Worm (Caenorhabditis elegans) whole organism, young adult: ENCODE results near the gene C31H1.1.

Source experiments
- D2030.7 ChIP-seq: fragments of 200-800 bp; sonication (Bioruptor generic); IDR thresholded peaks from 2 replicates; pipeline ENCODE4 v1.3.6; 2022; ENCODE audit warnings: missing genetic modification reagents, missing genetic modification characterization, missing compliant biosample characterization
- F37B4.10 ChIP-seq: fragments of 200-800 bp; sonication (Bioruptor generic); IDR thresholded peaks from 2 replicates; pipeline ENCODE4 v1.3.6; 2022; ENCODE audit warnings: missing genetic modification characterization, missing compliant biosample characterization
- F52B5.7 ChIP-seq: sonication (generic microtip); optimal IDR thresholded peaks from 2 replicates; lab custom pipeline; 2016; ENCODE audit warnings: mild to moderate bottlenecking, missing genetic modification characterization, missing compliant biosample characterization
- F55B11.4 ChIP-seq: sonication (generic microtip); optimal IDR thresholded peaks from 2 replicates; lab custom pipeline; 2016; ENCODE audit warnings: missing compliant biosample characterization, missing genetic modification characterization, borderline replicate concordance; ENCODE audit not compliant: insufficient read depth
- F57A8.1 ChIP-seq: fragments of 200-800 bp; sonication (Bioruptor generic); optimal IDR thresholded peaks from 2 replicates; lab custom pipeline; 2018; ENCODE audit warnings: mild to moderate bottlenecking, missing genetic modification characterization, moderate library complexity, missing compliant biosample characterization
- T07F8.4 ChIP-seq: sonication (generic microtip); optimal IDR thresholded peaks from 2 replicates; lab custom pipeline; 2016; ENCODE audit warnings: mild to moderate bottlenecking, missing genetic modification characterization, moderate library complexity, missing compliant biosample characterization
- T26A5.8 ChIP-seq: sonication (generic microtip); optimal IDR thresholded peaks from 2 replicates; lab custom pipeline; 2016; ENCODE audit warnings: missing genetic modification characterization, missing compliant biosample characterization
- Y53F4B.3 ChIP-seq: fragments of 200-800 bp; sonication (Bioruptor generic); IDR thresholded peaks from 2 replicates; pipeline ENCODE4 v1.3.6; 2022; ENCODE audit warnings: missing genetic modification reagents, missing genetic modification characterization, missing compliant biosample characterization
- Y53G8AR.9 ChIP-seq: fragments of 200-800 bp; sonication (Bioruptor generic); conservative IDR thresholded peaks from 2 replicates; pipeline ENCODE4 v1.3.6; 2022; ENCODE audit warnings: missing genetic modification reagents, missing genetic modification characterization, missing compliant biosample characterization
- aptf-3 ChIP-seq: fragments of 200-800 bp; sonication (Bioruptor generic); IDR thresholded peaks from 2 replicates; pipeline ENCODE4 v1.3.6; 2022; ENCODE audit warnings: missing genetic modification characterization, missing compliant biosample characterization
- athp-1 ChIP-seq: sonication (generic microtip); optimal IDR thresholded peaks from 2 replicates; lab custom pipeline; 2017; ENCODE audit warnings: mild to moderate bottlenecking, missing genetic modification characterization, missing compliant biosample characterization
- bed-2 ChIP-seq: fragments of 200-800 bp; sonication (Bioruptor generic); IDR thresholded peaks from 2 replicates; pipeline ENCODE4 v1.3.6; 2022; ENCODE audit warnings: missing genetic modification reagents, missing genetic modification characterization, missing compliant biosample characterization
- cebp-2 ChIP-seq: fragments of 200-800 bp; sonication (Bioruptor generic); IDR thresholded peaks from 2 replicates; pipeline ENCODE4 v1.3.6; 2022; ENCODE audit warnings: missing genetic modification characterization, missing compliant biosample characterization
- ceh-91 ChIP-seq: fragments of 200-800 bp; sonication (Bioruptor generic); IDR thresholded peaks from 2 replicates; pipeline ENCODE4 v1.3.6; 2022; ENCODE audit warnings: missing genetic modification reagents, missing genetic modification characterization, missing compliant biosample characterization
- die-1 ChIP-seq: sonication (generic microtip); optimal IDR thresholded peaks from 2 replicates; lab custom pipeline; 2016; ENCODE audit warnings: missing genotype, mild to moderate bottlenecking, missing genetic modification characterization, missing compliant biosample characterization
- egl-18 ChIP-seq: fragments of 200-800 bp; sonication (Bioruptor generic); IDR thresholded peaks from 2 replicates; pipeline ENCODE4 v1.3.6; 2022; ENCODE audit warnings: missing genetic modification reagents, missing genetic modification characterization, missing compliant biosample characterization
- hlh-26 ChIP-seq: fragments of 200-800 bp; sonication (Bioruptor generic); conservative IDR thresholded peaks from 2 replicates; pipeline ENCODE4 v1.3.6; 2022; ENCODE audit warnings: missing genetic modification reagents, missing genetic modification characterization, missing compliant biosample characterization
- hmg-20 ChIP-seq: fragments of 200-800 bp; sonication (Bioruptor generic); IDR thresholded peaks from 2 replicates; pipeline ENCODE4 v1.3.6; 2022; ENCODE audit warnings: missing genetic modification reagents, missing genetic modification characterization, missing compliant biosample characterization
- hrde-1 ChIP-seq: sonication (generic microtip); optimal IDR thresholded peaks from 2 replicates; lab custom pipeline; 2016; ENCODE audit warnings: missing genetic modification characterization, mild to moderate bottlenecking, missing compliant biosample characterization, moderate library complexity, missing genotype, missing genetic modification reagents, borderline replicate concordance
- lag-1 ChIP-seq: fragments of 200-800 bp; sonication (Bioruptor generic); IDR thresholded peaks from 2 replicates; pipeline ENCODE4 v1.3.6; 2022; ENCODE audit warnings: missing genetic modification reagents, missing genetic modification characterization, missing compliant biosample characterization
- lin-26 ChIP-seq: fragments of 200-800 bp; sonication (Bioruptor generic); IDR thresholded peaks from 2 replicates; pipeline ENCODE4 v1.3.6; 2022; ENCODE audit warnings: missing genetic modification reagents, missing genetic modification characterization, missing compliant biosample characterization
- lin-54 ChIP-seq: fragments of 200-800 bp; sonication (Bioruptor generic); optimal IDR thresholded peaks from 2 replicates; lab custom pipeline; 2018; ENCODE audit warnings: mild to moderate bottlenecking, missing genetic modification characterization, missing compliant biosample characterization
- lir-1 ChIP-seq: fragments of 200-800 bp; sonication (Bioruptor generic); conservative IDR thresholded peaks from 2 replicates; pipeline ENCODE4 v1.3.6; 2022; ENCODE audit warnings: missing genetic modification reagents, missing genetic modification characterization, missing compliant biosample characterization
- madf-10 ChIP-seq: sonication (generic microtip); optimal IDR thresholded peaks from 2 replicates; lab custom pipeline; 2016; ENCODE audit warnings: mild to moderate bottlenecking, missing genetic modification characterization, missing compliant biosample characterization
- madf-3 ChIP-seq: fragments of 200-800 bp; sonication (Bioruptor generic); IDR thresholded peaks from 2 replicates; pipeline ENCODE4 v1.3.6; 2022; ENCODE audit warnings: missing genetic modification reagents, missing genetic modification characterization, missing compliant biosample characterization
- mcd-1 ChIP-seq: fragments of 200-800 bp; sonication (Bioruptor generic); IDR thresholded peaks from 2 replicates; pipeline ENCODE4 v1.3.6; 2022; ENCODE audit warnings: missing genetic modification reagents, missing genetic modification characterization, missing compliant biosample characterization
- mes-4 ChIP-seq: sonication (generic microtip); optimal IDR thresholded peaks from 2 replicates; lab custom pipeline; 2016; ENCODE audit warnings: missing genotype, missing genetic modification characterization, missing compliant biosample characterization
- mxl-1 ChIP-seq: sonication (generic microtip); optimal IDR thresholded peaks from 2 replicates; lab custom pipeline; 2016; ENCODE audit warnings: missing genetic modification characterization, missing compliant biosample characterization
- nfya-1 ChIP-seq: sonication (generic microtip); optimal IDR thresholded peaks from 2 replicates; lab custom pipeline; 2017; ENCODE audit warnings: antibody characterized with exemption, missing compliant biosample characterization, missing genetic modification characterization, borderline replicate concordance; ENCODE audit not compliant: insufficient read depth
- nfyb-1 ChIP-seq: fragments of 200-800 bp; sonication (Bioruptor generic); IDR thresholded peaks from 2 replicates; pipeline ENCODE4 v1.3.6; 2022; ENCODE audit warnings: missing genetic modification reagents, missing genetic modification characterization, missing compliant biosample characterization
- nhr-179 ChIP-seq: sonication (generic microtip); optimal IDR thresholded peaks from 2 replicates; lab custom pipeline; 2016; ENCODE audit warnings: mild to moderate bottlenecking, missing genetic modification characterization, missing compliant biosample characterization
- pbrm-1 ChIP-seq: fragments of 200-800 bp; sonication (Bioruptor generic); IDR thresholded peaks from 2 replicates; pipeline ENCODE4 v1.3.6; 2022; ENCODE audit warnings: missing genetic modification reagents, missing genetic modification characterization, missing compliant biosample characterization
- repo-1 ChIP-seq: sonication (generic microtip); optimal IDR thresholded peaks from 2 replicates; lab custom pipeline; 2017; ENCODE audit warnings: mild to moderate bottlenecking, missing genetic modification characterization, missing compliant biosample characterization
- sdz-38 ChIP-seq: sonication (generic microtip); optimal IDR thresholded peaks from 2 replicates; lab custom pipeline; 2016; ENCODE audit warnings: missing genotype, missing genetic modification characterization, missing compliant biosample characterization
- sea-2 ChIP-seq: fragments of 200-800 bp; sonication (Bioruptor generic); IDR thresholded peaks from 2 replicates; pipeline ENCODE4 v1.3.6; 2022; ENCODE audit warnings: missing genetic modification characterization, missing compliant biosample characterization
- snpc-4 ChIP-seq, 5 experiments: fragments of 150-350 bp in 1 of 5; sonication (generic microtip) in 4 of 5; optimal IDR thresholded peaks; 2 replicates each; lab custom pipeline; 2014 to 2018; ENCODE audit warnings: missing genetic modification characterization in 5 of 5, missing biosample characterization in 3 of 5, antibody characterized with exemption in 2 of 5, mild to moderate bottlenecking in 2 of 5, missing compliant biosample characterization in 2 of 5, missing genotype in 2 of 5, moderate library complexity in 2 of 5, missing genetic modification reagents in 1 of 5
- unc-130 ChIP-seq: sonication (generic microtip); optimal IDR thresholded peaks from 2 replicates; lab custom pipeline; 2016; ENCODE audit warnings: missing genetic modification reagents, missing genetic modification characterization, missing compliant biosample characterization
- ztf-22 ChIP-seq: fragments of 200-800 bp; sonication (Bioruptor generic); optimal IDR thresholded peaks from 2 replicates; lab custom pipeline; 2018; ENCODE audit warnings: mild to moderate bottlenecking, missing genetic modification characterization, moderate library complexity, missing compliant biosample characterization
- ztf-3 ChIP-seq: fragments of 200-800 bp; sonication (Bioruptor generic); optimal IDR thresholded peaks from 2 replicates; lab custom pipeline; 2018; ENCODE audit warnings: mild to moderate bottlenecking, missing genetic modification characterization, missing compliant biosample characterization
- ztf-6 ChIP-seq: fragments of 200-800 bp; sonication (Bioruptor generic); IDR thresholded peaks from 2 replicates; pipeline ENCODE4 v1.3.6; 2022; ENCODE audit warnings: missing genetic modification reagents, missing genetic modification characterization, missing compliant biosample characterization

C31H1.1 gene

ce11 chrIV:5834182-5834581 lies 36.9 kb downstream of the C31H1.1 start:
- TF ChIP-seq mxl-1 (no peak), F52B5.7 (tag; lab: Kevin White, UChicago) (no peak), T07F8.4 (tag; lab: Kevin White, UChicago) (no peak), madf-3 (GFP tag; lab: Robert Waterston, UW) (no peak), hlh-26 (GFP tag; lab: Robert Waterston, UW) (no peak), aptf-3 (GFP tag; lab: Robert Waterston, UW) (no peak), bed-2 (GFP tag; lab: Robert Waterston, UW) (no peak), madf-10 (tag; lab: Kevin White, UChicago) (no peak), Y53G8AR.9 (GFP tag; lab: Robert Waterston, UW) (no peak), hmg-20 (GFP tag; lab: Robert Waterston, UW) (no peak), mcd-1 (GFP tag; lab: Robert Waterston, UW) (no peak), lin-26 (GFP tag; lab: Robert Waterston, UW) (no peak), lag-1 (GFP tag; lab: Robert Waterston, UW) (no peak), ztf-3 (GFP tag; lab: Kevin White, UChicago) (no peak)

- TF ChIP-seq bed-2 (GFP tag; lab: Robert Waterston, UW) (no peak), nfya-1 (no peak), F57A8.1 (no peak), snpc-4 (GFP tag; optimal IDR thresholded peaks at IDR 0.05; lab: Kevin White, UChicago) (no peak), snpc-4 (tag; optimal IDR thresholded peaks at IDR 0.05; lab: Kevin White, UChicago) (no peak), repo-1 (no peak), D2030.7 (GFP tag; lab: Robert Waterston, UW) (no peak), ceh-91 (GFP tag; lab: Robert Waterston, UW) (no peak), F37B4.10 (no peak), lir-1 (GFP tag; lab: Robert Waterston, UW) (no peak), sea-2 (no peak), pbrm-1 (no peak), nfyb-1 (GFP tag; lab: Robert Waterston, UW) (no peak)
- TF ChIP-seq, all 124 proteins: peak for 0
These were observed 41.9 kb downstream of the C31H1.1 start, which contains the start of gene C06E7.2 for ce11 chrIV:5839178-5839577. Gene C06E7.2, plus strand, starts transcription at chrIV:5839478.

ce11 chrIV:5842905-5843304 lies 45.7 kb downstream of the C31H1.1 start:
- TF ChIP-seq die-1 (tag; lab: Kevin White, UChicago) (no peak), cebp-2 (GFP tag; lab: Robert Waterston, UW) (0 out of 2 replicates have a peak, but pooled peaks have one; percentile 16)

- no peak for TF ChIP-seq F37B4.10
- TF ChIP-seq athp-1 (tag; lab: Kevin White, UChicago), result no peak
- TF ChIP-seq sdz-38, result no peak
- TF ChIP-seq lin-54 (GFP tag; lab: Kevin White, UChicago), result no peak
- TF ChIP-seq hrde-1, result no peak
- TF ChIP-seq T26A5.8 (tag; lab: Kevin White, UChicago), result no peak
- TF ChIP-seq Y53G8AR.9 (GFP tag; lab: Robert Waterston, UW), result no peak
- TF ChIP-seq ztf-22 (GFP tag; lab: Kevin White, UChicago), result no peak
- TF ChIP-seq madf-10 (tag; lab: Kevin White, UChicago), result no peak
- TF ChIP-seq unc-130 (GFP tag; lab: Kevin White, UChicago), result no peak
- no peak for TF ChIP-seq ztf-6 (GFP tag; lab: Robert Waterston, UW)
- TF ChIP-seq lin-26 (GFP tag; lab: Robert Waterston, UW), result no peak
- no peak for TF ChIP-seq egl-18
- no peak for TF ChIP-seq mes-4 (tag; lab: Kevin White, UChicago)
- TF ChIP-seq Y53F4B.3, result no peak
- TF ChIP-seq lag-1 (GFP tag; lab: Robert Waterston, UW), result no peak
- TF ChIP-seq bed-2 (GFP tag; lab: Robert Waterston, UW), result no peak
- no peak for TF ChIP-seq nhr-179 (tag; lab: Kevin White, UChicago)
- no peak for TF ChIP-seq F55B11.4
- TF ChIP-seq, all 124 proteins: peak for 0
These were observed 49.0 kb downstream of the C31H1.1 start, which contains the start of gene sams-4 for ce11 chrIV:5846269-5846668. Gene sams-4, minus strand, starts transcription at chrIV:5846369.
